Fruit fly (Drosophila melanogaster): ENCODE results near the gene CG31495.
A peak's percentile ranks its signal among the peaks of the same experiment; 100 is the strongest.

The CG31495 gene

dm6 chr3R:13840956-13841355 is 1.2 kb upstream of the CG31495 start (continued):
- peak; percentile 22 to 34 for TF ChIP-seq salr (GFP tag; optimal IDR thresholded peaks at IDR 0.05)
- peak; percentile 91 for TF ChIP-seq Eip78C (GFP tag)
- TF ChIP-seq esn (GFP tag; optimal IDR thresholded peaks at IDR 0.05) = peak; percentile 62
- TF ChIP-seq Blimp-1 (GFP tag; optimal IDR thresholded peaks at IDR 0.05) = no peak
- peak; percentile 28 for TF ChIP-seq Sox15 (GFP tag; optimal IDR thresholded peaks at IDR 0.05)
- peak; percentile 69 for TF ChIP-seq CG3919 (GFP tag; optimal IDR thresholded peaks at IDR 0.05)
- no peak for TF ChIP-seq fd85E (GFP tag; optimal IDR thresholded peaks at IDR 0.05)
- peak; percentile 52 for TF ChIP-seq OdsH (GFP tag; optimal IDR thresholded peaks at IDR 0.05)
- peak; percentile 64 for TF ChIP-seq acj6 (GFP tag; optimal IDR thresholded peaks at IDR 0.05)
- peak; percentile 46 for TF ChIP-seq CG10669 (GFP tag; optimal IDR thresholded peaks at IDR 0.05)
- TF ChIP-seq fd59A (GFP tag; optimal IDR thresholded peaks at IDR 0.05) = peak; percentile 65
- TF ChIP-seq CG6163 (GFP tag; IDR thresholded peaks at IDR 0.05) = peak; percentile 84
- peak; percentile 34 for TF ChIP-seq CG31627 (GFP tag; optimal IDR thresholded peaks at IDR 0.05)
- peak; percentile 48 for TF ChIP-seq CG8632 (GFP tag; optimal IDR thresholded peaks at IDR 0.05)
- no peak for TF ChIP-seq CG6854 (GFP tag; optimal IDR thresholded peaks at IDR 0.05)
- no peak for TF ChIP-seq CG11294 (GFP tag; IDR thresholded peaks at IDR 0.05)
- no peak for TF ChIP-seq Hr38 (GFP tag; optimal IDR thresholded peaks at IDR 0.05)
- TF ChIP-seq Smox (GFP tag; optimal IDR thresholded peaks at IDR 0.05) = peak; percentile 48
- TF ChIP-seq pdm3 (GFP tag; optimal IDR thresholded peaks at IDR 0.05) = peak; percentile 64
- TF ChIP-seq CG8119 (GFP tag; IDR thresholded peaks at IDR 0.05) = peak; percentile 68
- peak; percentile 35 for TF ChIP-seq vri (GFP tag; optimal IDR thresholded peaks at IDR 0.05)

- peak; percentile 27 for TF ChIP-seq esn (GFP tag; optimal IDR thresholded peaks at IDR 0.05)
- TF ChIP-seq CG9139 (GFP tag; optimal IDR thresholded peaks at IDR 0.05) = no peak
- TF ChIP-seq CG3919 (GFP tag; optimal IDR thresholded peaks at IDR 0.05) = no peak
- no peak for TF ChIP-seq salr (GFP tag; optimal IDR thresholded peaks at IDR 0.05)
- TF ChIP-seq Sox15 (GFP tag; optimal IDR thresholded peaks at IDR 0.05) = no peak
- TF ChIP-seq topi (GFP tag; optimal IDR thresholded peaks at IDR 0.05) = no peak
- TF ChIP-seq Blimp-1 (GFP tag; optimal IDR thresholded peaks at IDR 0.05) = peak; percentile 55
- no peak for TF ChIP-seq fd59A (GFP tag; optimal IDR thresholded peaks at IDR 0.05)
- 0 out of 2 replicates have a peak, but pooled peaks have one; percentile 11 for TF ChIP-seq Gug (GFP tag; IDR thresholded peaks at IDR 0.05)
- no peak for TF ChIP-seq CG15336 (GFP tag; IDR thresholded peaks at IDR 0.05)
- TF ChIP-seq achi (GFP tag; optimal IDR thresholded peaks at IDR 0.05) = no peak
- no peak for TF ChIP-seq svp (GFP tag)
- TF ChIP-seq CG4318 (GFP tag; optimal IDR thresholded peaks at IDR 0.05) = no peak
- no peak for TF ChIP-seq cyc (GFP tag; optimal IDR thresholded peaks at IDR 0.05)
- no peak for TF ChIP-seq Hr4 (GFP tag; optimal IDR thresholded peaks at IDR 0.05)
- no peak for TF ChIP-seq fd85E (GFP tag; optimal IDR thresholded peaks at IDR 0.05)
- no peak for TF ChIP-seq CG6792 (GFP tag; optimal IDR thresholded peaks at IDR 0.05)
- TF ChIP-seq CG7368 (GFP tag; optimal IDR thresholded peaks at IDR 0.05) = no peak
- TF ChIP-seq CG1621 (tag; optimal IDR thresholded peaks at IDR 0.05) = peak; percentile 19
- TF ChIP-seq Eip75B (GFP tag; optimal IDR thresholded peaks at IDR 0.05) = no peak
- peak; percentile 78 for TF ChIP-seq fkh (GFP tag; optimal IDR thresholded peaks at IDR 0.05)
- no peak for TF ChIP-seq Ets96B (tag; optimal IDR thresholded peaks at IDR 0.05)
- no peak for TF ChIP-seq pdm3 (GFP tag; optimal IDR thresholded peaks at IDR 0.05)
- TF ChIP-seq Sox14 (GFP tag; optimal IDR thresholded peaks at IDR 0.05) = peak; percentile 51
- no peak for TF ChIP-seq CG10631 (GFP tag; optimal IDR thresholded peaks at IDR 0.05)
These were observed 1.9 kb downstream of the CG31495 start, which contains the start of gene Nsf2 for dm6 chr3R:13837807-13838206. Gene Nsf2, minus strand, starts transcription at chr3R:13837991.

dm6 chr3R:13834551-13834950 is 5.2 kb downstream of the CG31495 start:
- TF ChIP-seq svp (GFP tag) (peak; percentile 93), CG8319 (GFP tag; optimal IDR thresholded peaks at IDR 0.05) (no peak), salr (GFP tag; optimal IDR thresholded peaks at IDR 0.05) (no peak)
